Fruit fly (Drosophila melanogaster): ENCODE results near the gene CG17784.

- no peak for TF ChIP-seq CTCF (optimal IDR thresholded peaks at IDR 0.05)
- no peak for TF ChIP-seq CG8478 (optimal IDR thresholded peaks at IDR 0.05)
Measured at dm6 chr3R:24392207-24392939, 27.6 kb upstream of the CG17784 start, which contains the start of gene CG13616.
